Fruit fly (Drosophila melanogaster) whole organism, embryonic: ENCODE data around the gene CG15262.

ENCODE experiments used
- CG10147 ChIP-seq: fragments of 200-800 bp; sonication (Bioruptor generic); optimal IDR thresholded peaks from 2 replicates; lab custom pipeline; 2019; ENCODE audit warnings: missing biosample characterization, mild to moderate bottlenecking, missing genetic modification characterization, moderate library complexity
- CG1024 ChIP-seq: fragments of 200-800 bp; sonication (Bioruptor generic); IDR thresholded peaks from 2 replicates; pipeline ENCODE4 v1.3.6; 2022; ENCODE audit warnings: missing biosample characterization, missing genetic modification characterization
- CG10321 ChIP-seq: fragments of 200-800 bp; sonication (Bioruptor generic); IDR thresholded peaks from 2 replicates; pipeline ENCODE4 v1.3.6; 2022; ENCODE audit warnings: missing biosample characterization, missing genetic modification characterization
- CG11560 ChIP-seq: fragments of 200-800 bp; sonication (Bioruptor generic); IDR thresholded peaks from 3 replicates; pipeline ENCODE4 v1.3.6; 2022; ENCODE audit warnings: missing biosample characterization, missing genetic modification characterization
- CG11723 ChIP-seq: fragments of 200-800 bp; sonication (Bioruptor generic); optimal IDR thresholded peaks from 2 replicates; lab custom pipeline; 2017; ENCODE audit warnings: missing biosample characterization, mild to moderate bottlenecking, missing genetic modification characterization
- CG12071 ChIP-seq: fragments of 200-800 bp; sonication (Bioruptor generic); optimal IDR thresholded peaks from 3 replicates; lab custom pipeline; 2018; ENCODE audit warnings: missing biosample characterization, mild to moderate bottlenecking, missing genetic modification characterization
- CG12391 ChIP-seq: fragments of 200-800 bp; sonication (Bioruptor generic); optimal IDR thresholded peaks from 3 replicates; lab custom pipeline; 2018; ENCODE audit warnings: missing biosample characterization, mild to moderate bottlenecking, missing genetic modification characterization, moderate library complexity
- CG14860 ChIP-seq: fragments of 200-800 bp; sonication (Bioruptor generic); IDR thresholded peaks from 3 replicates; pipeline ENCODE4 v1.3.6; 2022; ENCODE audit warnings: missing biosample characterization, missing genetic modification characterization; ENCODE audit not compliant: partially characterized antibody
- CG14965 ChIP-seq: fragments of 200-800 bp; sonication (Bioruptor generic); optimal IDR thresholded peaks from 2 replicates; lab custom pipeline; 2016; ENCODE audit warnings: missing biosample characterization, missing genetic modification characterization, borderline replicate concordance
- CG15269 ChIP-seq: fragments of 200-800 bp; sonication (Bioruptor generic); optimal IDR thresholded peaks from 2 replicates; lab custom pipeline; 2018; ENCODE audit warnings: missing biosample characterization, mild to moderate bottlenecking, missing genetic modification characterization, moderate library complexity
- CG15479 ChIP-seq: fragments of 200-800 bp; sonication (Bioruptor generic); optimal IDR thresholded peaks from 3 replicates; lab custom pipeline; 2019; ENCODE audit warnings: missing biosample characterization, mild to moderate bottlenecking, missing genetic modification characterization, moderate library complexity
- CG15514 ChIP-seq: fragments of 200-800 bp; sonication (Bioruptor generic); optimal IDR thresholded peaks from 3 replicates; lab custom pipeline; 2017; ENCODE audit warnings: missing biosample characterization, missing genetic modification characterization, mild to moderate bottlenecking, moderate library complexity, missing genetic modification reagents
- CG16813 ChIP-seq: fragments of 200-800 bp; sonication (Bioruptor generic); IDR thresholded peaks from 3 replicates; pipeline ENCODE4 v1.3.6; 2022; ENCODE audit warnings: missing biosample characterization, missing genetic modification characterization; ENCODE audit not compliant: partially characterized antibody
- CG16815 ChIP-seq: fragments of 200-800 bp; sonication (Bioruptor generic); optimal IDR thresholded peaks from 3 replicates; lab custom pipeline; 2017; ENCODE audit warnings: missing biosample characterization, mild to moderate bottlenecking, missing genetic modification characterization
- CG34376 ChIP-seq: fragments of 200-800 bp; sonication (Bioruptor generic); optimal IDR thresholded peaks from 2 replicates; lab custom pipeline; 2018; ENCODE audit warnings: missing biosample characterization, mild to moderate bottlenecking, missing genetic modification characterization
- CG3838 ChIP-seq: fragments of 200-800 bp; sonication (Bioruptor generic); optimal IDR thresholded peaks from 3 replicates; lab custom pipeline; 2016; ENCODE audit warnings: missing biosample characterization, missing genetic modification characterization
- CG4617 ChIP-seq: fragments of 200-800 bp; sonication (Bioruptor generic); optimal IDR thresholded peaks from 3 replicates; lab custom pipeline; 2016; ENCODE audit warnings: missing biosample characterization, missing genetic modification characterization, borderline replicate concordance
- CG5245 ChIP-seq: fragments of 200-800 bp; sonication (Bioruptor generic); optimal IDR thresholded peaks from 3 replicates; lab custom pipeline; 2016; ENCODE audit warnings: missing biosample characterization, missing genetic modification characterization
- CG6683 ChIP-seq: fragments of 200-800 bp; sonication (Bioruptor generic); optimal IDR thresholded peaks from 2 replicates; lab custom pipeline; 2017; ENCODE audit warnings: missing biosample characterization, mild to moderate bottlenecking, missing genetic modification characterization, missing genetic modification reagents
- CG8281 ChIP-seq: fragments of 200-800 bp; sonication (Bioruptor generic); optimal IDR thresholded peaks from 2 replicates; lab custom pipeline; 2018; ENCODE audit warnings: missing biosample characterization, mild to moderate bottlenecking, missing genetic modification characterization, moderate library complexity
- CG9215 ChIP-seq: fragments of 200-800 bp; sonication (Bioruptor generic); IDR thresholded peaks from 2 replicates; pipeline ENCODE4 v1.3.6; 2022; ENCODE audit warnings: missing biosample characterization, missing genetic modification characterization
- CkIIα-i1 ChIP-seq: fragments of 200-800 bp; sonication (Bioruptor generic); IDR thresholded peaks from 2 replicates; pipeline ENCODE4 v1.3.6; 2022; ENCODE audit warnings: missing biosample characterization, missing genetic modification characterization
- D ChIP-seq, 2 experiments: fragments of 200-800 bp in 1 of 2; fragments of >200 bp in 1 of 2; sonication (Bioruptor generic) in 1 of 2; optimal IDR thresholded peaks; 2 replicates in 1 of 2; 3 replicates in 1 of 2; lab custom pipeline; 2017; ENCODE audit warnings: mild to moderate bottlenecking in 1 of 2, missing biosample characterization in 1 of 2, missing genetic modification characterization in 1 of 2, missing genetic modification reagents in 1 of 2
- Dip3 ChIP-seq: fragments of 200-800 bp; sonication (Bioruptor generic); optimal IDR thresholded peaks from 3 replicates; lab custom pipeline; 2016; ENCODE audit warnings: missing biosample characterization, missing genetic modification characterization
- Drgx ChIP-seq: fragments of 200-800 bp; sonication (Bioruptor generic); IDR thresholded peaks from 2 replicates; pipeline ENCODE4 v1.3.6; 2022; ENCODE audit warnings: missing biosample characterization, missing genetic modification characterization
- Hey ChIP-seq: fragments of 200-800 bp; sonication (Bioruptor generic); optimal IDR thresholded peaks from 3 replicates; lab custom pipeline; 2018; ENCODE audit warnings: missing biosample characterization, mild to moderate bottlenecking, missing genetic modification characterization
- Hmr ChIP-seq: fragments of 200-800 bp; sonication (Bioruptor generic); optimal IDR thresholded peaks from 3 replicates; lab custom pipeline; 2017; ENCODE audit warnings: mild to moderate bottlenecking, missing biosample characterization, missing genetic modification reagents, missing genetic modification characterization
- Hr3 ChIP-seq: fragments of 200-800 bp; sonication (Bioruptor generic); optimal IDR thresholded peaks from 3 replicates; lab custom pipeline; 2016; ENCODE audit warnings: missing biosample characterization, missing genetic modification characterization
- Lhr ChIP-seq: fragments of 200-800 bp; sonication (Bioruptor generic); optimal IDR thresholded peaks from 3 replicates; lab custom pipeline; 2017; ENCODE audit warnings: mild to moderate bottlenecking, missing biosample characterization, missing genetic modification reagents, missing genetic modification characterization
- MBD-R2 ChIP-seq: fragments of 200-800 bp; sonication (Bioruptor generic); IDR thresholded peaks from 2 replicates; pipeline ENCODE4 v1.3.6; 2022; ENCODE audit warnings: missing biosample characterization, missing genetic modification characterization
- az2 ChIP-seq: fragments of 200-800 bp; sonication (Bioruptor generic); optimal IDR thresholded peaks from 3 replicates; lab custom pipeline; 2016; ENCODE audit warnings: missing biosample characterization, missing genetic modification characterization
- cad ChIP-seq: fragments of >200 bp; optimal IDR thresholded peaks from 2 replicates; lab custom pipeline; 2017; ENCODE audit warnings: missing biosample characterization, missing genetic modification characterization
- cas ChIP-seq: fragments of 200-800 bp; sonication (Bioruptor generic); IDR thresholded peaks from 2 replicates; pipeline ENCODE4 v1.3.6; 2022; ENCODE audit warnings: missing biosample characterization, missing genetic modification characterization
- danr ChIP-seq: fragments of 200-800 bp; sonication (Bioruptor generic); IDR thresholded peaks from 2 replicates; pipeline ENCODE4 v1.3.6; 2022; ENCODE audit warnings: missing biosample characterization, missing genetic modification characterization
- esg ChIP-seq: fragments of 200-800 bp; sonication (Bioruptor generic); conservative IDR thresholded peaks from 2 replicates; pipeline ENCODE4 v1.3.6; 2022; ENCODE audit warnings: missing biosample characterization, missing genetic modification characterization
- exex ChIP-seq: fragments of 200-800 bp; sonication (Bioruptor generic); optimal IDR thresholded peaks from 4 replicates; lab custom pipeline; 2018; ENCODE audit warnings: missing biosample characterization, mild to moderate bottlenecking, missing genetic modification characterization, moderate library complexity
- ftz-f1 ChIP-seq: fragments of 200-800 bp; sonication (Bioruptor generic); optimal IDR thresholded peaks from 2 replicates; lab custom pipeline; 2016; ENCODE audit warnings: missing biosample characterization, missing genetic modification characterization
- grau ChIP-seq: fragments of 200-800 bp; optimal IDR thresholded peaks from 3 replicates; lab custom pipeline; 2019; ENCODE audit warnings: missing biosample characterization, mild to moderate bottlenecking, missing genetic modification characterization, moderate library complexity
- grn ChIP-seq: fragments of 200-800 bp; sonication (Bioruptor generic); optimal IDR thresholded peaks from 3 replicates; lab custom pipeline; 2017; ENCODE audit warnings: missing biosample characterization, missing genetic modification characterization
- gt ChIP-seq: fragments of 200-800 bp; sonication (Bioruptor generic); IDR thresholded peaks from 2 replicates; pipeline ENCODE4 v1.3.6; 2022; ENCODE audit warnings: missing biosample characterization, missing genetic modification characterization
- insv ChIP-seq, 2 experiments: fragments of 200-800 bp; sonication (Bioruptor generic); optimal IDR thresholded peaks; 3 replicates each; lab custom pipeline; 2016 to 2018; ENCODE audit warnings: missing biosample characterization in 2 of 2, missing genetic modification characterization in 2 of 2
- jigr1 ChIP-seq: fragments of 200-800 bp; sonication (Bioruptor generic); IDR thresholded peaks from 3 replicates; pipeline ENCODE4 v1.3.6; 2022; ENCODE audit warnings: missing biosample characterization, missing genetic modification characterization
- maf-S ChIP-seq: fragments of 200-800 bp; sonication (Bioruptor generic); optimal IDR thresholded peaks from 2 replicates; lab custom pipeline; 2016; ENCODE audit warnings: missing biosample characterization, missing genetic modification characterization
- phol ChIP-seq: fragments of 200-800 bp; sonication (Bioruptor generic); optimal IDR thresholded peaks from 3 replicates; lab custom pipeline; 2018; ENCODE audit warnings: missing biosample characterization, mild to moderate bottlenecking, missing genetic modification characterization, moderate library complexity
- pita ChIP-seq: fragments of 200-800 bp; sonication (Bioruptor generic); optimal IDR thresholded peaks from 2 replicates; lab custom pipeline; 2017; ENCODE audit warnings: missing biosample characterization, mild to moderate bottlenecking, missing genetic modification characterization
- pzg ChIP-seq: fragments of 200-800 bp; sonication (Bioruptor generic); optimal IDR thresholded peaks from 3 replicates; lab custom pipeline; 2018; ENCODE audit warnings: missing biosample characterization, mild to moderate bottlenecking, missing genetic modification characterization, moderate library complexity
- sens ChIP-seq: fragments of 200-800 bp; sonication (Bioruptor generic); peaks from one replicate; lab custom pipeline; 2016; ENCODE audit warnings: missing biosample characterization, missing genetic modification characterization
- sisA ChIP-seq: fragments of 200-800 bp; sonication (Bioruptor generic); IDR thresholded peaks from 2 replicates; pipeline ENCODE4 v1.3.6; 2022; ENCODE audit warnings: missing biosample characterization, missing genetic modification characterization
- tin ChIP-seq: fragments of 200-800 bp; sonication (Bioruptor generic); optimal IDR thresholded peaks from 3 replicates; lab custom pipeline; 2016; ENCODE audit warnings: missing biosample characterization, missing genetic modification characterization
- z ChIP-seq: fragments of 200-800 bp; sonication (Bioruptor generic); IDR thresholded peaks from 3 replicates; pipeline ENCODE4 v1.3.6; 2022; ENCODE audit warnings: missing biosample characterization, missing genetic modification characterization

Gene CG15262

DNA sequence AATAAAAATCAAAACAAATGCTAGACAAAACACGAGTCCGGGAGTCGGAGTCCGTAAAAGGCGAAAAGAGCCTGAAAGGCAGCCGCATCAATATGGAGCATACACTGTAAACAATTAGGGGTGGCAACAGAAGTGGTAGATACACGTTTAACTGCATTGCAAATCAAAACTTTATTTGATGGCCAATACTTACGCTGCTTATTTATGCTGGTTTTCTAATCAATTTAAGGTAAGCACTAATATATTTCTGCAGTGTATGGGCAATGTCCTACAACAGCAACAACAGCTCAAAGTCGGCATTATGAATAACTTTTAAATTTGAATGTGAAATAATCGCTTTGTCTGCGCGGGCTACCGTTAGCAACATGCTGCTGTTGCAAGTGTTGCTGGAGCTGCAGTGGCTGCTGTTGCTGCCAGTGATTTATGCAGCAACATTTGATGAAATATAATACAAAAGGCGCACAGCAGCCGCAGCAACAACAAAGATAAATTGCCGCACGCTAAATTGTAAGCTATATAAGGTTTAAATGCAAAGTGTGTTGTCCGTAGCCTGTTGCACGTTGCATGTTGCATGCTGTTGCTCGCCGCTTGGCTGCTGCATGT lies 24.0 kb upstream of the CG15262 start (continued):
- TF ChIP-seq Drgx (0 out of 2 replicates have a peak, but pooled peaks have one; percentile 31), CG12391 (tag; lab: Kevin White, UChicago) (no peak), MBD-R2 (GFP tag; lab: Robert Waterston, UW) (no peak), ftz-f1 (no peak), sisA (GFP tag; lab: Robert Waterston, UW) (peak; percentile 14; the same call in 1 of the 2 replicates), Lhr (GFP tag; lab: Kevin White, UChicago) (no peak), tin (GFP tag; lab: Kevin White, UChicago) (no peak), insv (GFP tag; optimal IDR thresholded peaks at IDR 0.05; lab: Kevin White, UChicago) (no peak), CG6683 (no peak), CG10321 (GFP tag; lab: Robert Waterston, UW) (no peak), CG11723 (no peak), CG8281 (tag; lab: Kevin White, UChicago) (no peak), phol (tag; lab: Kevin White, UChicago) (peak; percentile 22), pita (GFP tag; lab: Kevin White, UChicago) (no peak), Dip3 (no peak), grn (GFP tag; lab: Kevin White, UChicago) (no peak), CG4617 (no peak), CG16813 (no peak), az2 (GFP tag; lab: Kevin White, UChicago) (no peak), CG16815 (GFP tag; lab: Kevin White, UChicago) (no peak), z (GFP tag; lab: Robert Waterston, UW) (no peak), gt (GFP tag; lab: Robert Waterston, UW) (no peak), CG14965 (GFP tag; lab: Kevin White, UChicago) (no peak), sens (GFP tag; lab: Kevin White, UChicago) (peak; percentile 77), Hr3 (GFP tag; lab: Kevin White, UChicago) (no peak), cas (GFP tag; lab: Robert Waterston, UW) (no peak)

DNA sequence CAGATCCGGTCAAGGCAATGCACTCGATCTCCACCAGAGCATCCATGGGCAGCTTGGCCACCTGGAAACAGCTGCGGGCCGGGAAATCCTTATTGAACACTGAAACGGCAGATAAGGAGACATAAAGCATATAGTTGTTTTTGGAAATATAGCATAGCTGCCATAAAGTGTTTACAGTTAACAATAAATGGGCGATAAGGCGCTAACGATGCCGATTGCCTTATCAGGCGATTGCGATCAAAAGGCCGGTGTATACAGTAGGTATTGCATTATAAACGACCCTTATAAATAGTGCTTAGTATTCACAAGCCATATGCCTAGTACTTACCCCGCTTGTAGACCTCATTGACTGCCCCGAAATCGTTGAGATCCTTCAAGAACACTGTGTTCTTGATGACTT lies 23.3 kb upstream of the CG15262 start:
- TF ChIP-seq CG1024 (GFP tag; lab: Robert Waterston, UW) (no peak), cad (GFP tag; lab: Kevin White, UChicago) (peak; percentile 20), CG34376 (GFP tag; lab: Kevin White, UChicago) (peak; percentile 46), CG16813 (no peak), CkIIα-i1 (no peak), CG14860 (GFP tag; lab: Robert Waterston, UW) (0 out of 3 replicates have a peak, but pooled peaks have one; percentile 24), CG10321 (GFP tag; lab: Robert Waterston, UW) (no peak), Hey (no peak), CG3838 (GFP tag; lab: Kevin White, UChicago) (no peak), pzg (GFP tag; lab: Kevin White, UChicago) (no peak), CG15514 (GFP tag; lab: Kevin White, UChicago) (peak; percentile 24), CG15269 (tag; lab: Kevin White, UChicago) (peak; percentile 14), CG10147 (GFP tag; lab: Kevin White, UChicago) (no peak), danr (GFP tag; lab: Robert Waterston, UW) (no peak), exex (tag; lab: Kevin White, UChicago) (peak; percentile 90), CG11560 (no peak), D (optimal IDR thresholded peaks at IDR 0.05; lab: Kevin White, UChicago) (no peak), D (GFP tag; optimal IDR thresholded peaks at IDR 0.05; lab: Kevin White, UChicago) (no peak), maf-S (GFP tag; lab: Kevin White, UChicago) (no peak), CG12071 (GFP tag; lab: Kevin White, UChicago) (peak; percentile 26), CG9215 (GFP tag; lab: Robert Waterston, UW) (no peak), CG5245 (no peak), Hmr (GFP tag; lab: Kevin White, UChicago) (peak; percentile 17), jigr1 (GFP tag; lab: Robert Waterston, UW) (no peak), CG15479 (no peak), grau (tag; lab: Kevin White, UChicago) (peak; percentile 75), esg (GFP tag; lab: Robert Waterston, UW) (no peak)
